Worm (Caenorhabditis elegans) whole organism, early embryonic: ENCODE results near the gene F56C3.10.

Experiments
- ama-1 ChIP-seq: fragments of 150-350 bp; optimal IDR thresholded peaks from 2 replicates; lab custom pipeline; 2014
- ceh-13 ChIP-seq: fragments of 200-800 bp; sonication (Bioruptor generic); optimal IDR thresholded peaks from 2 replicates; lab custom pipeline; 2018; ENCODE audit warnings: mild to moderate bottlenecking, missing genetic modification characterization, missing compliant biosample characterization
- flt-1 ChIP-seq: fragments of 200-800 bp; sonication (Bioruptor generic); IDR thresholded peaks from 2 replicates; pipeline ENCODE4 v1.3.6; 2022; ENCODE audit warnings: missing genetic modification characterization, missing compliant biosample characterization
- hmbx-1 ChIP-seq: sonication (generic microtip); optimal IDR thresholded peaks from 2 replicates; lab custom pipeline; 2016; ENCODE audit warnings: mild to moderate bottlenecking, missing genetic modification characterization, missing compliant biosample characterization
- scrt-1 ChIP-seq: fragments of 200-800 bp; sonication (Bioruptor generic); IDR thresholded peaks from 2 replicates; pipeline ENCODE4 v1.3.6; 2022; ENCODE audit warnings: missing genetic modification characterization, missing compliant biosample characterization
- tbx-37 ChIP-seq: fragments of 200-800 bp; sonication (Bioruptor generic); conservative IDR thresholded peaks from 2 replicates; pipeline ENCODE4 v1.3.6; 2022; ENCODE audit warnings: missing genetic modification reagents, missing genetic modification characterization, missing compliant biosample characterization

ce11 chrX:1409224-1409623 is 27.8 kb upstream of the F56C3.10 start:
- TF ChIP-seq scrt-1 (GFP tag; lab: Robert Waterston, UW): no peak
- no peak for TF ChIP-seq hmbx-1 (tag; lab: Kevin White, UChicago)
- TF ChIP-seq tbx-37 (GFP tag; lab: Robert Waterston, UW): no peak
- TF ChIP-seq flt-1 (GFP tag; lab: Robert Waterston, UW): no peak
- no peak for TF ChIP-seq ama-1 (lab: Kevin White, UChicago)
- no peak for TF ChIP-seq ceh-13
